Worm (Caenorhabditis elegans) whole organism, L4 larva: Measurements from ENCODE around the gene srxa-8.

Experiments
- D1046.2 ChIP-seq: fragments of 200-800 bp; sonication (Bioruptor generic); IDR thresholded peaks from 2 replicates; pipeline ENCODE4 v1.3.6; 2022; ENCODE audit warnings: missing genetic modification characterization, missing compliant biosample characterization
- T20F7.1 ChIP-seq: fragments of 200-800 bp; sonication (Bioruptor generic); optimal IDR thresholded peaks from 2 replicates; lab custom pipeline; 2018; ENCODE audit warnings: mild to moderate bottlenecking, missing genetic modification characterization, missing compliant biosample characterization
- T26A8.4 ChIP-seq: fragments of 200-800 bp; sonication (Bioruptor generic); IDR thresholded peaks from 2 replicates; pipeline ENCODE4 v1.3.6; 2022; ENCODE audit warnings: missing genetic modification characterization, missing compliant biosample characterization
- Y105C5A.15 ChIP-seq: fragments of 200-800 bp; sonication (Bioruptor generic); IDR thresholded peaks from 2 replicates; pipeline ENCODE4 v1.3.6; 2022; ENCODE audit warnings: missing genetic modification characterization, missing compliant biosample characterization
- Y5F2A.4 ChIP-seq: fragments of 200-800 bp; sonication (Bioruptor generic); optimal IDR thresholded peaks from 2 replicates; lab custom pipeline; 2018; ENCODE audit warnings: mild to moderate bottlenecking, missing genetic modification characterization, missing compliant biosample characterization
- Y75B8A.6 ChIP-seq: fragments of 200-800 bp; sonication (Bioruptor generic); IDR thresholded peaks from 2 replicates; pipeline ENCODE4 v1.3.6; 2022; ENCODE audit warnings: missing genetic modification reagents, missing genetic modification characterization, missing compliant biosample characterization
- ZK337.2 ChIP-seq: fragments of 200-800 bp; sonication (Bioruptor generic); IDR thresholded peaks from 2 replicates; pipeline ENCODE4 v1.3.6; 2022; ENCODE audit warnings: missing genetic modification reagents, missing genetic modification characterization, missing compliant biosample characterization
- ama-1 ChIP-seq: fragments of 150-350 bp; optimal IDR thresholded peaks from 2 replicates; lab custom pipeline; 2014; ENCODE audit warnings: inconsistent platforms, mixed read lengths
- arid-1 ChIP-seq: fragments of 200-800 bp; sonication (Bioruptor generic); conservative IDR thresholded peaks from 2 replicates; pipeline ENCODE4 v1.3.6; 2022; ENCODE audit warnings: missing genetic modification reagents, missing genetic modification characterization, missing compliant biosample characterization
- ceh-28 ChIP-seq: fragments of 150-350 bp; optimal IDR thresholded peaks from 2 replicates; lab custom pipeline; 2014; ENCODE audit warnings: missing biosample characterization, missing genetic modification reagents, missing genetic modification characterization
- ceh-44 ChIP-seq: fragments of 200-800 bp; sonication (Bioruptor generic); IDR thresholded peaks from 2 replicates; pipeline ENCODE4 v1.3.6; 2022; ENCODE audit warnings: missing genetic modification reagents, missing genetic modification characterization, missing compliant biosample characterization
- ces-1 ChIP-seq: fragments of 150-350 bp; sonication (generic microtip); optimal IDR thresholded peaks from 4 replicates; lab custom pipeline; 2014; ENCODE audit warnings: missing biosample characterization, missing genetic modification reagents, missing genetic modification characterization
- cey-2 ChIP-seq: sonication (generic microtip); optimal IDR thresholded peaks from 3 replicates; lab custom pipeline; 2017; ENCODE audit warnings: missing genetic modification characterization, mild to moderate bottlenecking, missing compliant biosample characterization, antibody characterized with exemption, borderline replicate concordance; ENCODE audit not compliant: insufficient read depth
- daf-19 ChIP-seq: fragments of 200-800 bp; sonication (Bioruptor generic); conservative IDR thresholded peaks from 2 replicates; pipeline ENCODE4 v1.3.6; 2022; ENCODE audit warnings: missing genetic modification characterization, missing compliant biosample characterization
- dmd-9 ChIP-seq: fragments of 200-800 bp; sonication (Bioruptor generic); IDR thresholded peaks from 2 replicates; pipeline ENCODE4 v1.3.6; 2022; ENCODE audit warnings: missing genetic modification reagents, missing genetic modification characterization, missing compliant biosample characterization
- dpl-1 ChIP-seq: fragments of 150-350 bp; optimal IDR thresholded peaks from 2 replicates; lab custom pipeline; 2014; ENCODE audit warnings: missing biosample characterization, missing genetic modification reagents, missing genetic modification characterization
- duxl-1 ChIP-seq: sonication (generic microtip); optimal IDR thresholded peaks from 2 replicates; lab custom pipeline; 2016; ENCODE audit warnings: mild to moderate bottlenecking, missing genetic modification characterization, moderate library complexity, missing compliant biosample characterization; ENCODE audit not compliant: poor library complexity
- egl-43 ChIP-seq: fragments of 200-800 bp; sonication (Bioruptor generic); IDR thresholded peaks from 2 replicates; pipeline ENCODE4 v1.3.6; 2022; ENCODE audit warnings: missing genetic modification reagents, missing genetic modification characterization, missing compliant biosample characterization
- fos-1 ChIP-seq: fragments of 150-350 bp; optimal IDR thresholded peaks from 2 replicates; lab custom pipeline; 2014; ENCODE audit warnings: missing biosample characterization, missing genetic modification characterization
- hif-1 ChIP-seq, 2 experiments: sonication (generic microtip); optimal IDR thresholded peaks; 2 replicates each; lab custom pipeline; 2016 to 2017; ENCODE audit warnings: missing compliant biosample characterization in 2 of 2, missing genetic modification characterization in 2 of 2, missing genetic modification reagents in 2 of 2, missing genotype in 2 of 2, mild to moderate bottlenecking in 1 of 2
- lim-7 ChIP-seq: fragments of 200-800 bp; sonication (Bioruptor generic); IDR thresholded peaks from 2 replicates; pipeline ENCODE4 v1.3.6; 2022; ENCODE audit warnings: missing genetic modification characterization, missing compliant biosample characterization
- lin-1 ChIP-seq: fragments of 200-800 bp; sonication (Bioruptor generic); IDR thresholded peaks from 2 replicates; pipeline ENCODE4 v1.3.6; 2022; ENCODE audit warnings: missing genetic modification reagents, missing genetic modification characterization, missing compliant biosample characterization
- lin-15B ChIP-seq: fragments of 150-350 bp; sonication (generic microtip); optimal IDR thresholded peaks from 3 replicates; lab custom pipeline; 2014; ENCODE audit warnings: missing biosample characterization, missing genetic modification characterization
- lin-38 ChIP-seq: fragments of 200-800 bp; sonication (Bioruptor generic); IDR thresholded peaks from 2 replicates; pipeline ENCODE4 v1.3.6; 2022; ENCODE audit warnings: missing genetic modification reagents, missing genetic modification characterization, missing compliant biosample characterization
- lin-39 ChIP-seq: fragments of 150-350 bp; optimal IDR thresholded peaks from 2 replicates; lab custom pipeline; 2014; ENCODE audit warnings: missing biosample characterization, missing genetic modification reagents, missing genetic modification characterization
- lsy-2 ChIP-seq, 2 experiments: fragments of 150-350 bp in 1 of 2; sonication (generic microtip) in 1 of 2; optimal IDR thresholded peaks; 2 replicates each; lab custom pipeline; 2014 to 2017; ENCODE audit warnings: missing biosample characterization in 2 of 2, missing genetic modification characterization in 2 of 2
- madf-5 ChIP-seq, 2 experiments: fragments of 200-800 bp; sonication (Bioruptor generic); IDR thresholded peaks; 2 replicates each; pipeline ENCODE4 v1.3.6; 2022; ENCODE audit warnings: missing compliant biosample characterization in 2 of 2, missing genetic modification characterization in 2 of 2
- madf-9 ChIP-seq: fragments of 200-800 bp; sonication (Bioruptor generic); conservative IDR thresholded peaks from 2 replicates; pipeline ENCODE4 v1.3.6; 2022; ENCODE audit warnings: missing genetic modification reagents, missing genetic modification characterization, missing compliant biosample characterization
- mdt-29 ChIP-seq: fragments of 200-800 bp; sonication (Bioruptor generic); IDR thresholded peaks from 2 replicates; pipeline ENCODE4 v1.3.6; 2022; ENCODE audit warnings: missing genetic modification reagents, missing genetic modification characterization, missing compliant biosample characterization
- mep-1 ChIP-seq: fragments of 150-350 bp; sonication (generic microtip); optimal IDR thresholded peaks from 3 replicates; lab custom pipeline; 2014; ENCODE audit warnings: missing biosample characterization, missing genetic modification characterization
- mxl-3 ChIP-seq: fragments of 200-800 bp; sonication (Bioruptor generic); optimal IDR thresholded peaks from 2 replicates; lab custom pipeline; 2018; ENCODE audit warnings: mild to moderate bottlenecking, missing genetic modification characterization, missing compliant biosample characterization
- nhr-28 ChIP-seq: fragments of 150-350 bp; optimal IDR thresholded peaks from 2 replicates; lab custom pipeline; 2014; ENCODE audit warnings: missing biosample characterization, missing genetic modification characterization
- nhr-48 ChIP-seq: sonication (generic microtip); optimal IDR thresholded peaks from 2 replicates; lab custom pipeline; 2016; ENCODE audit warnings: mild to moderate bottlenecking, missing genetic modification characterization, missing compliant biosample characterization
- nhr-77 ChIP-seq: fragments of 150-350 bp; optimal IDR thresholded peaks from 2 replicates; lab custom pipeline; 2014; ENCODE audit warnings: missing biosample characterization, missing genetic modification characterization
- php-3 ChIP-seq: fragments of 200-800 bp; sonication (Bioruptor generic); IDR thresholded peaks from 2 replicates; pipeline ENCODE4 v1.3.6; 2022; ENCODE audit warnings: missing genetic modification reagents, missing genetic modification characterization, missing compliant biosample characterization
- sdz-12 ChIP-seq: fragments of 200-800 bp; sonication (Bioruptor generic); optimal IDR thresholded peaks from 2 replicates; lab custom pipeline; 2018; ENCODE audit warnings: mild to moderate bottlenecking, missing genetic modification characterization, missing compliant biosample characterization
- snpc-1.2 ChIP-seq: fragments of 200-800 bp; sonication (Bioruptor generic); IDR thresholded peaks from 2 replicates; pipeline ENCODE4 v1.3.6; 2022; ENCODE audit warnings: missing genetic modification reagents, missing genetic modification characterization, missing compliant biosample characterization
- spr-1 ChIP-seq: sonication (generic microtip); optimal IDR thresholded peaks from 2 replicates; lab custom pipeline; 2016; ENCODE audit warnings: mild to moderate bottlenecking, missing genetic modification characterization, missing compliant biosample characterization
- spr-3 ChIP-seq: fragments of 200-800 bp; sonication (Bioruptor generic); optimal IDR thresholded peaks from 2 replicates; lab custom pipeline; 2018; ENCODE audit warnings: mild to moderate bottlenecking, missing genetic modification characterization, missing compliant biosample characterization
- tra-1 ChIP-seq: fragments of 200-800 bp; sonication (Bioruptor generic); IDR thresholded peaks from 2 replicates; pipeline ENCODE4 v1.3.6; 2022; ENCODE audit warnings: missing genetic modification reagents, missing genetic modification characterization, missing compliant biosample characterization
- unc-130 ChIP-seq: sonication (generic microtip); optimal IDR thresholded peaks from 2 replicates; lab custom pipeline; 2016; ENCODE audit warnings: missing genetic modification reagents, missing genetic modification characterization, missing compliant biosample characterization
- unc-39 ChIP-seq: sonication (generic microtip); optimal IDR thresholded peaks from 2 replicates; lab custom pipeline; 2017; ENCODE audit warnings: missing biosample characterization, missing genetic modification characterization
- zfp-2 ChIP-seq: sonication (generic microtip); optimal IDR thresholded peaks from 2 replicates; lab custom pipeline; 2016; ENCODE audit warnings: mild to moderate bottlenecking, missing genetic modification characterization, missing compliant biosample characterization
- ztf-11 ChIP-seq: fragments of 150-350 bp; optimal IDR thresholded peaks from 2 replicates; lab custom pipeline; 2014; ENCODE audit warnings: missing biosample characterization, missing genetic modification characterization
- ztf-7 ChIP-seq: fragments of 150-350 bp; optimal IDR thresholded peaks from 2 replicates; lab custom pipeline; 2014; ENCODE audit warnings: missing biosample characterization, missing genetic modification characterization

The srxa-8 gene

DNA sequence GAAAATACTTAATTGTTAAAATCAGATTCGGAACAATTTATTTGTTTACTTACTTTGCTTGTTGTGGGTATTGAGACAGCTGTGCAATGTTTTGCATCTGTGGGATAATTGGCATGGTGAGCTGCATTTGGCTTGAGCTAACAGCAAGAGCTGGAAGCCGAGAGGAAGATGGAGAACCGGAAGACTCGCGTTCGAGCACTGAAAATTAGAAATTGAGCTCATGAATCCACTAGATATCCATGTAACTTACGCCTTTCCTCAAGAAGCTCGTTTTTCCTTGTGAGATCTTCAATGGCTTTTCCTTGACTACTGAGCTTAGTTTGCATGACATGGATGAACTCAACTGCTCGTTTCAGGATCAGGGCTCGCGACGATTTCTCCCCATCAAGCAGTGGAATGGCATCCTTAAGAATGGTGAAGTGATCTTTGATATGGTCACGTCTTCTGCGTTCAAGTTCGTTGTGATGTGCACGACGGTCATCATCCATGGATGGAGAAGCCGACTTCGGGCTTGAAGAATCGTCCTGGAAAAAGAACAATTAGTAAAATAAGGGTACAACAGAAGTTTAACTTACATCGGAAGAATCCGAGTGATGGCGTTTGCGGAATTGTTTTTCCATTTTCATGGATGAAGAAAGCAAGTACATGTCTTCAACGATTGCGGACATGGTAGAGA, 41.6 kb upstream of the srxa-8 start (continued):
- TF ChIP-seq unc-39 (tag; lab: Kevin White, UChicago): no peak
- TF ChIP-seq Y5F2A.4 (GFP tag; lab: Kevin White, UChicago): no peak
- TF ChIP-seq snpc-1.2 (GFP tag; lab: Robert Waterston, UW): peak; percentile 9; the same call in 1 of the 2 replicates
- TF ChIP-seq cey-2 (tag; lab: Kevin White, UChicago): no peak
- TF ChIP-seq dmd-9 (GFP tag; lab: Robert Waterston, UW): no peak
- peak; percentile 41 for TF ChIP-seq lin-38 (GFP tag; lab: Robert Waterston, UW)
- no peak for TF ChIP-seq spr-1 (tag; lab: Kevin White, UChicago)
- TF ChIP-seq nhr-48 (tag; lab: Kevin White, UChicago): no peak
- TF ChIP-seq T20F7.1 (GFP tag; lab: Kevin White, UChicago): peak; percentile 10
- 0 out of 2 replicates have a peak, but pooled peaks have one; percentile 5 for TF ChIP-seq tra-1
- no peak for TF ChIP-seq mdt-29
- no peak for TF ChIP-seq Y75B8A.6 (GFP tag; lab: Robert Waterston, UW)
- TF ChIP-seq mep-1 (tag; lab: Kevin White, UChicago): no peak

- TF ChIP-seq ceh-44 (GFP tag; lab: Robert Waterston, UW): no peak
- TF ChIP-seq ama-1 (lab: Kevin White, UChicago): peak; percentile 88
- no peak for TF ChIP-seq lin-39 (tag; lab: Kevin White, UChicago)
- TF ChIP-seq fos-1 (tag; lab: Kevin White, UChicago): no peak
- no peak for TF ChIP-seq dpl-1 (GFP tag; lab: Kevin White, UChicago)
- 0 out of 2 replicates have a peak, but pooled peaks have one; percentile 26 for TF ChIP-seq php-3 (GFP tag; lab: Robert Waterston, UW)
- TF ChIP-seq unc-130 (GFP tag; lab: Kevin White, UChicago): no peak
- peak; percentile 3; the same call in 1 of the 2 replicates for TF ChIP-seq madf-9 (GFP tag; lab: Robert Waterston, UW)
- TF ChIP-seq sdz-12 (GFP tag; lab: Kevin White, UChicago): no peak
- TF ChIP-seq lim-7 (GFP tag; lab: Robert Waterston, UW): no peak
- TF ChIP-seq egl-43 (GFP tag; lab: Robert Waterston, UW): no peak
- no peak for TF ChIP-seq ceh-28
- TF ChIP-seq daf-19: no peak
- TF ChIP-seq D1046.2: no peak
- TF ChIP-seq unc-39 (tag; lab: Kevin White, UChicago): no peak
- TF ChIP-seq ztf-11: no peak
- TF ChIP-seq zfp-2: no peak
- TF ChIP-seq lin-15B (tag; lab: Kevin White, UChicago): no peak
- no peak for TF ChIP-seq cey-2 (tag; lab: Kevin White, UChicago)
- peak; percentile 62 for TF ChIP-seq arid-1 (GFP tag; lab: Robert Waterston, UW)
- TF ChIP-seq lin-38 (GFP tag; lab: Robert Waterston, UW): peak; percentile 42
- no peak for TF ChIP-seq ZK337.2 (GFP tag; lab: Robert Waterston, UW)
- peak; percentile 35 for TF ChIP-seq nhr-77 (tag; lab: Kevin White, UChicago)
- TF ChIP-seq ces-1 (GFP tag; lab: Kevin White, UChicago): no peak
- no peak for TF ChIP-seq madf-5 (GFP tag; IDR thresholded peaks at IDR 0.05; lab: Robert Waterston, UW)
- TF ChIP-seq T26A8.4 (GFP tag; lab: Robert Waterston, UW): peak; percentile 90
- peak; percentile 65; the same call in 1 of the 2 replicates for TF ChIP-seq Y75B8A.6 (GFP tag; lab: Robert Waterston, UW)
- TF ChIP-seq spr-3 (GFP tag; lab: Kevin White, UChicago): peak; percentile 34
- TF ChIP-seq Y105C5A.15 (GFP tag; lab: Robert Waterston, UW): no peak
- TF ChIP-seq lin-1 (GFP tag; lab: Robert Waterston, UW): no peak
- TF ChIP-seq hif-1 (tag; optimal IDR thresholded peaks at IDR 0.05; lab: Kevin White, UChicago): peak in 1 of 2 experiments; percentile 53
- peak; percentile 78 for TF ChIP-seq duxl-1 (tag; lab: Kevin White, UChicago)
- peak; percentile 44 for TF ChIP-seq mxl-3 (GFP tag; lab: Kevin White, UChicago)
- TF ChIP-seq dmd-9 (GFP tag; lab: Robert Waterston, UW): no peak
- peak; percentile 9 for TF ChIP-seq ztf-7 (tag; lab: Kevin White, UChicago)
- TF ChIP-seq lsy-2 (tag; optimal IDR thresholded peaks at IDR 0.05; lab: Kevin White, UChicago): peak in 1 of 2 experiments; percentile 81
- peak; percentile 32 for TF ChIP-seq nhr-28 (tag; lab: Kevin White, UChicago)
Observed at ce11 chrX:13349230-13350122, 40.8 kb upstream of the srxa-8 start.
